Fruit fly (Drosophila melanogaster) Kc167 (cell line): ENCODE data around the gene zld.

Experiments used
- Myc ChIP-seq: fragments of >200 bp; optimal IDR thresholded peaks from 2 replicates; lab custom pipeline; 2017; ENCODE audit warnings: missing external identifiers
- Sin3A ChIP-seq: fragments of >200 bp; optimal IDR thresholded peaks from 2 replicates; lab custom pipeline; 2018; ENCODE audit warnings: missing external identifiers
- insv ChIP-seq: fragments of >200 bp; optimal IDR thresholded peaks from 3 replicates; lab custom pipeline; 2018; ENCODE audit warnings: missing external identifiers
- psq ChIP-seq: fragments of >200 bp; optimal IDR thresholded peaks from 2 replicates; lab custom pipeline; 2017; ENCODE audit warnings: missing external identifiers

DNA sequence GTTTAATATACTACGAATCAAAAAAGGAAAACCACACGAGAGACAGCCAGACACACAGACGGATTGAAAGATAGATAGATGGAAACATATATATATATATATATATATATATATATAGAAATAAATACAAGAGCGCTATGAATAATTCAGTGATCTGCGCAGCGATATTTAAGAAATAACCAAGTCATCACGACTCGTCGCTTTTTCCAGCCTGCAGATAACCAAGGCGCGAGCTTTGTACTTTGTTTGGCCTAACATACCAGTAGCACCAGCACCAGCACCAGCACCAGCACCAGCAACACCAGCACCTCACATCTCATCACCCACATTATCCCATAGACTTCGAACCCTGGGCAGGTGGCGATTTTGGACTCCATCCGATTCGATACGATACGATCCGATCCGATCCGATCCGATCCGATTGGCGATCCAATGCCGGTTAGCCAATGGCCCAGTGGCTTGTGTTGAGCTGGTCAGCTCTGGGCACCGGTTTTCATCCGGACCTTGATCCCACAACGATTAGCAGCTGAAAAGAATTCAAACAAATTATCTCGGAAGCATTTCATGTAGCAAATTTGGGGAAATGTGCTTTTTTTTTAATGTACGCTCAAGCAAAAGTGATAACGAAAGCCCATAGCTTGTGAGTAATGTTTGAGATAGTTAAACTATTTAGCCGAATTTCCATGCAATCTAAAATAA is 28.5 kb downstream of the zld start:
- TF ChIP-seq Sin3A (no peak), insv (lab: Kevin White, UChicago) (no peak), psq (lab: Kevin White, UChicago) (no peak), Myc (no peak)
